Worm (Caenorhabditis elegans) whole organism, late embryonic: ENCODE results near the gene col-125.
"Not testable (repeated sequence)": the region's sequence is repeated elsewhere in the genome, so short reads cannot be mapped to it uniquely, and the experiment has no call there.

Experiments used
- C08G9.2 ChIP-seq: sonication (generic microtip); optimal IDR thresholded peaks from 2 replicates; lab custom pipeline; 2016; ENCODE audit warnings: mild to moderate bottlenecking, missing genetic modification characterization, moderate library complexity, missing compliant biosample characterization
- C38D4.7 ChIP-seq: fragments of 200-800 bp; sonication (Bioruptor generic); optimal IDR thresholded peaks from 2 replicates; lab custom pipeline; 2018; ENCODE audit warnings: mild to moderate bottlenecking, missing genetic modification characterization, moderate library complexity, missing compliant biosample characterization
- F13H6.1 ChIP-seq: sonication (generic microtip); optimal IDR thresholded peaks from 2 replicates; lab custom pipeline; 2016; ENCODE audit warnings: missing genetic modification characterization, missing compliant biosample characterization
- K09A11.1 ChIP-seq: sonication (generic microtip); optimal IDR thresholded peaks from 2 replicates; lab custom pipeline; 2017; ENCODE audit warnings: antibody characterized with exemption, mild to moderate bottlenecking, missing genetic modification characterization, missing compliant biosample characterization; ENCODE audit not compliant: insufficient read depth
- T23F11.4 ChIP-seq: fragments of 200-800 bp; sonication (Bioruptor generic); optimal IDR thresholded peaks from 2 replicates; lab custom pipeline; 2018; ENCODE audit warnings: mild to moderate bottlenecking, missing genetic modification characterization, missing compliant biosample characterization
- ama-1 ChIP-seq: fragments of 150-350 bp; optimal IDR thresholded peaks from 2 replicates; lab custom pipeline; 2014
- ceh-14 ChIP-seq: sonication (generic microtip); optimal IDR thresholded peaks from 2 replicates; lab custom pipeline; 2016; ENCODE audit warnings: missing genotype, missing genetic modification characterization, missing compliant biosample characterization
- ceh-2 ChIP-seq: sonication (generic microtip); optimal IDR thresholded peaks from 2 replicates; lab custom pipeline; 2016; ENCODE audit warnings: missing genotype, missing genetic modification characterization, missing compliant biosample characterization
- ceh-22 ChIP-seq: sonication (generic microtip); optimal IDR thresholded peaks from 2 replicates; lab custom pipeline; 2017; ENCODE audit warnings: missing biosample characterization, missing genetic modification characterization
- ceh-30 ChIP-seq: fragments of 150-350 bp; optimal IDR thresholded peaks from 2 replicates; lab custom pipeline; 2014; ENCODE audit warnings: missing biosample characterization, missing genetic modification characterization
- ceh-6 ChIP-seq: fragments of 200-800 bp; sonication (Bioruptor generic); optimal IDR thresholded peaks from 2 replicates; lab custom pipeline; 2018; ENCODE audit warnings: mild to moderate bottlenecking, missing genetic modification characterization, missing compliant biosample characterization
- dmd-4 ChIP-seq: sonication (generic microtip); optimal IDR thresholded peaks from 2 replicates; lab custom pipeline; 2016; ENCODE audit warnings: borderline replicate concordance, missing genetic modification characterization, missing compliant biosample characterization
- elt-2 ChIP-seq: sonication (generic microtip); optimal IDR thresholded peaks from 2 replicates; lab custom pipeline; 2016; ENCODE audit warnings: missing genetic modification reagents, missing genetic modification characterization, missing compliant biosample characterization
- elt-4 ChIP-seq: sonication (generic microtip); optimal IDR thresholded peaks from 2 replicates; lab custom pipeline; 2016; ENCODE audit warnings: missing genetic modification characterization, missing compliant biosample characterization
- ets-4 ChIP-seq: sonication (generic microtip); optimal IDR thresholded peaks from 2 replicates; lab custom pipeline; 2016; ENCODE audit warnings: missing genetic modification characterization, missing compliant biosample characterization
- eyg-1 ChIP-seq: sonication (generic microtip); optimal IDR thresholded peaks from 2 replicates; lab custom pipeline; 2016; ENCODE audit warnings: missing genotype, missing genetic modification characterization, missing compliant biosample characterization
- fax-1 ChIP-seq: sonication (generic microtip); optimal IDR thresholded peaks from 2 replicates; lab custom pipeline; 2016; ENCODE audit warnings: missing genotype, missing genetic modification characterization, missing compliant biosample characterization
- fkh-10 ChIP-seq: fragments of 150-350 bp; optimal IDR thresholded peaks from 2 replicates; lab custom pipeline; 2014; ENCODE audit warnings: missing biosample characterization, missing genetic modification reagents, missing genetic modification characterization
- fkh-6 ChIP-seq: sonication (generic microtip); optimal IDR thresholded peaks from 2 replicates; lab custom pipeline; 2016; ENCODE audit warnings: missing genetic modification characterization, missing compliant biosample characterization
- gmeb-2 ChIP-seq: sonication (generic microtip); optimal IDR thresholded peaks from 2 replicates; lab custom pipeline; 2016; ENCODE audit warnings: missing genetic modification characterization, inconsistent platforms, missing compliant biosample characterization
- hlh-6 ChIP-seq: sonication (generic microtip); optimal IDR thresholded peaks from 2 replicates; lab custom pipeline; 2016; ENCODE audit warnings: missing genotype, missing genetic modification characterization, missing compliant biosample characterization
- lim-6 ChIP-seq: sonication (generic microtip); optimal IDR thresholded peaks from 2 replicates; lab custom pipeline; 2016; ENCODE audit warnings: missing genetic modification characterization, missing compliant biosample characterization
- madf-2 ChIP-seq: sonication (generic microtip); optimal IDR thresholded peaks from 2 replicates; lab custom pipeline; 2017; ENCODE audit warnings: missing genetic modification characterization, missing compliant biosample characterization
- nhr-11 ChIP-seq: fragments of 150-350 bp; optimal IDR thresholded peaks from 2 replicates; lab custom pipeline; 2014; ENCODE audit warnings: missing biosample characterization, missing genetic modification characterization
- odd-2 ChIP-seq: sonication (generic microtip); optimal IDR thresholded peaks from 2 replicates; lab custom pipeline; 2017; ENCODE audit warnings: antibody characterized with exemption, mild to moderate bottlenecking, missing genetic modification characterization, missing compliant biosample characterization
- pag-3 ChIP-seq: sonication (generic microtip); optimal IDR thresholded peaks from 2 replicates; lab custom pipeline; 2016; ENCODE audit warnings: missing compliant biosample characterization, missing genetic modification characterization, borderline replicate concordance
- pax-1 ChIP-seq: fragments of 150-350 bp; optimal IDR thresholded peaks from 2 replicates; lab custom pipeline; 2014; ENCODE audit warnings: missing biosample characterization, missing genetic modification characterization
- pqm-1 ChIP-seq: sonication (generic microtip); optimal IDR thresholded peaks from 2 replicates; lab custom pipeline; 2016; ENCODE audit warnings: missing genetic modification characterization, missing compliant biosample characterization
- pros-1 ChIP-seq: fragments of 150-350 bp; optimal IDR thresholded peaks from 2 replicates; lab custom pipeline; 2014; ENCODE audit warnings: missing biosample characterization, missing genetic modification reagents, missing genetic modification characterization
- rnt-1 ChIP-seq: sonication (generic microtip); optimal IDR thresholded peaks from 2 replicates; lab custom pipeline; 2016; ENCODE audit warnings: missing genetic modification characterization, missing compliant biosample characterization
- sox-4 ChIP-seq: sonication (generic microtip); optimal IDR thresholded peaks from 2 replicates; lab custom pipeline; 2017; ENCODE audit warnings: mild to moderate bottlenecking, missing genetic modification characterization, inconsistent platforms, missing compliant biosample characterization
- syd-9 ChIP-seq: sonication (generic microtip); optimal IDR thresholded peaks from 2 replicates; lab custom pipeline; 2016; ENCODE audit warnings: mild to moderate bottlenecking, missing genetic modification characterization, moderate library complexity, missing compliant biosample characterization
- ttx-3 ChIP-seq: sonication (generic microtip); optimal IDR thresholded peaks from 2 replicates; lab custom pipeline; 2016; ENCODE audit warnings: missing genetic modification reagents, missing genetic modification characterization, missing compliant biosample characterization
- zip-5 ChIP-seq: sonication (generic microtip); optimal IDR thresholded peaks from 2 replicates; lab custom pipeline; 2016; ENCODE audit warnings: missing genetic modification characterization, missing compliant biosample characterization

The col-125 gene

DNA sequence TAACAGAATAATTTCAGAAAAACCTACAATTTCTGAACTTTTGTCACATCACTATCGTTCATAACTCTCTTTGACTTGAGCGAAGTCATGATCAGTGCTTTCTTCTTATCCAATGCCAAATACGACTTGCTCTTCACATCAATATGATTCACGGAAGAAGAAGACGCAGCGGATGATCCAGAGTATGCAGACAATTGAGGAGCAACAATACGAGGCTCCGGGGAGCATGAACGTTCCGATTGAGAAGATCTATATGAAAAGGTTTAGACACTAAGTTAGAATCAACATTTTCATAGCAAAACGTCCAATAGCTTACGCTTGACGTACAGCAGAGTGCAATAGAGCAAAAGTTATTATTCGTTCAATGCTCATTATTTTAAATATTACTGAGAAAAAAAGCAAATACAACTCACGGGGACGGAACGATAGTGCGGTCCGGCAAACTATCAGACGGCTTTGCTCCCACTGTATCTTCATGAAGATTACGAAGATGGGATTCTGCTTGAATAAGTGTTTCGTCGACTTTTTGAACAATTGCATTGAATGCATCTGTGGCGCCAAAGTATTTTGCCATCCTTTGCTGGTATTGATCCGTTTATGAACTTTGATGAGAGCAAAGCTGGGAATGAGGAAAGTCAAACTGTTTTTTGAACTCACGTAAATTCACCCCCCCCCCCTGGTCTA is 35.4 kb downstream of the col-125 start, which contains the start of gene C05C12.5:
TSS of gene C05C12.5 (minus strand) at position 642 of the 684 bp plus-strand sequence.
- TF ChIP-seq eyg-1 (no peak), C38D4.7 (GFP tag; lab: Kevin White, UChicago) (no peak), ceh-14 (tag; lab: Kevin White, UChicago) (no peak), odd-2 (tag; lab: Kevin White, UChicago) (no peak), pqm-1 (tag; lab: Kevin White, UChicago) (no peak), pag-3 (tag; lab: Kevin White, UChicago) (no peak), hlh-6 (tag; lab: Kevin White, UChicago) (no peak), zip-5 (tag; lab: Kevin White, UChicago) (no peak), F13H6.1 (tag; lab: Kevin White, UChicago) (no peak), ceh-2 (no peak), ets-4 (no peak), ama-1 (lab: Kevin White, UChicago) (no peak)

DNA sequence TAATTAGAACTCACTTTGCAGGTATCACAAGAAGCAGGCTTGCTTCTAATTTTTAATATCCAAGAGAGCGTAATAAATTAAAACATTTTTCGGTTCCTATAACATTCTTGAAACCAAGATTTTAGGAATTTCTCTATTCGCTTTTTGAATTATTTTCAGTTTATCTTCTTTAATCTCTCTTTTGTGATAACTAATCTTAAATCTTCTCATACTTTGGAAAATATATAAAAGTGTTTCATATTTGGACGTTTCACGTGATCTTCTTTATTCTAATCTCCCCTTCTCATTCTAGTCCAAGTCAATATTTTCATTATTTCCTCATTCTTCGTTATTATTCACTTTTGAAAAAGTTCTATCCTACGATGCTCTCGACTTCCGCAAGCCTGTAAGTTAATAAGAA is 36.2 kb downstream of the col-125 start, which contains the start of gene F54D1.1:
TSS of gene F54D1.1 (plus strand) at position 301 of the 400 bp plus-strand sequence.
- TF ChIP-seq ceh-2 (no peak), fkh-6 (tag; lab: Kevin White, UChicago) (no peak), ceh-6 (GFP tag; lab: Kevin White, UChicago) (no peak), C08G9.2 (tag; lab: Kevin White, UChicago) (no peak), syd-9 (tag; lab: Kevin White, UChicago) (no peak), T23F11.4 (no peak), sox-4 (no peak), pax-1 (tag; lab: Kevin White, UChicago) (no peak), nhr-11 (tag; lab: Kevin White, UChicago) (no peak)

DNA sequence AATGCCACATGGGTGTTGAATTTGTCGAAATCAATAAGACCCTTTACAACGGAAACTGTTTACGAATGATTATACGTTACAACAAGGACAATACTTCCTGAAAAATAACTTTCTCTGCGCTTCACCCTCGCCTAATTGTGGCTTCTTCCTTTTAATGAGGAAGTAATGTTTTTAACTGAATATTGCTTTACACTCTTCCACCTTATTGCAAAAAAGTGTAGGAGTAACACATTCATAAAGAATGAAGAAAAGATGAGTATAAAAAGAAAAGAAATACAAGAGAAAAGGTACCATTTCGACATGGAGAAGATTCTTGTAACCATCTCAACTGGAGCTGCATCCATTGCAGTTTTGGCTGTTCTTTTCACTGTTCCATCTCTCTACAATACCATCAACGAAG is 37.8 kb downstream of the col-125 start, which contains the start of gene col-126:
TSS of gene col-126 (plus strand) at position 301 of the 400 bp plus-strand sequence.
- TF ChIP-seq ets-4; fkh-10 (GFP tag; lab: Kevin White, UChicago); K09A11.1 (tag; lab: Kevin White, UChicago): not testable (repeated sequence)
- TF ChIP-seq, all 69 proteins: peak for 0; not testable (repeated sequence) for 69

DNA sequence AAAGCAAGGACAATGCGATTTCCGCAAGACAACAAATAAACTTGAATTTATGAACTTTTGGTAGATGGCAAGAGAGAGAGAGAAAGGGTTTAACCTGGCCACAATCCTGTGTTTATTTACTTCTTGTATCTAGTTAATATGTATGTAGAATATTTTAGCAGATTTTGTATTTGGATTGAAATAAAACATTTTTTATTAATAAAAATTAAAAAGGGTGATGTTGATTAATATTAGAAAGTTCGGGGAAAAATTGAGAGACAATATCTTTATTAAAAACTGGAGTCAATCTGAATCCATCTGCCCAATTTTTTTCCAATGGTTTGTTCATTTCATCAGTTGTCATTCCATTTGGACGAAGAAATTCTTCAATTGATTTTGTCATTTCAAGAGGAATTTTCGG is 40.8 kb downstream of the col-125 start, which contains the start of gene col-127:
TSS of gene col-127 (minus strand) at position 101 of the 400 bp plus-strand sequence.
- no peak for TF ChIP-seq rnt-1 (tag; lab: Kevin White, UChicago)
- TF ChIP-seq madf-2 (tag; lab: Kevin White, UChicago), result no peak
- TF ChIP-seq fax-1 (tag; lab: Kevin White, UChicago), result no peak
- no peak for TF ChIP-seq ttx-3 (tag; lab: Kevin White, UChicago)
- no peak for TF ChIP-seq ceh-2
- TF ChIP-seq fkh-6 (tag; lab: Kevin White, UChicago), result no peak
- no peak for TF ChIP-seq ceh-30 (tag; lab: Kevin White, UChicago)
- TF ChIP-seq pag-3 (tag; lab: Kevin White, UChicago), result no peak
- TF ChIP-seq zip-5 (tag; lab: Kevin White, UChicago), result no peak
- TF ChIP-seq nhr-11 (tag; lab: Kevin White, UChicago), result no peak
- TF ChIP-seq gmeb-2 (tag; lab: Kevin White, UChicago), result no peak
- no peak for TF ChIP-seq F13H6.1 (tag; lab: Kevin White, UChicago)
- TF ChIP-seq odd-2 (tag; lab: Kevin White, UChicago), result no peak
- TF ChIP-seq C38D4.7 (GFP tag; lab: Kevin White, UChicago), result no peak
- TF ChIP-seq, all 69 proteins: peak for 0

DNA sequence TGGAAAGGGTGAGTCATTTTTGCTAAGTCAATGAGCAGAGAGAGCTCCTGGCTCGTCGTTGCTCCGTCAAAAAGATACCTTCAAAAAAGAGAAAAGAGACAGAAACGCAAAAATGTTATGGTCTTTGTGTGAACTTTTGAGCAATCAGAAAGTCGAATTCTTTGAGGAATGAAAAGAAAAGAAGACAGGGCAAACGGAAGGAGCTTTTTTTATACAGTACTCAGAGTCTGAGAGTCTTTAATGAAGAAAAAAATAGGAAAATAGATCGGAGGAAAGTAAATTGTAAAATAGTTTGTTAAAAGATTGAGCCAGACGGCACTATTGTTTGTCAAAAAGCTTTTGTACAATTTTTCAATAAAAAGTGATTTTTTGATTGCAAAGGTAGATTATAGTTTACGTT is 44.2 kb downstream of the col-125 start:
- TF ChIP-seq fkh-6 (tag; lab: Kevin White, UChicago) (no peak), sox-4 (no peak), pros-1 (tag; lab: Kevin White, UChicago) (no peak), ceh-6 (GFP tag; lab: Kevin White, UChicago) (no peak), dmd-4 (tag; lab: Kevin White, UChicago) (no peak), elt-2 (tag; lab: Kevin White, UChicago) (no peak), ets-4 (no peak), elt-4 (tag; lab: Kevin White, UChicago) (no peak), ceh-14 (tag; lab: Kevin White, UChicago) (no peak), hlh-6 (tag; lab: Kevin White, UChicago) (no peak), madf-2 (tag; lab: Kevin White, UChicago) (no peak), lim-6 (tag; lab: Kevin White, UChicago) (no peak), ama-1 (lab: Kevin White, UChicago) (no peak), pqm-1 (tag; lab: Kevin White, UChicago) (no peak), ceh-22 (tag; lab: Kevin White, UChicago) (no peak)
